Worm (Caenorhabditis elegans): Measurements from ENCODE around the gene C55C3.8.

ce11 chrIV:5658225-5658624 is 32.6 kb upstream of the C55C3.8 start:
- TF ChIP-seq flt-1 (GFP tag; IDR thresholded peaks at IDR 0.05) (no peak), med-1 (GFP tag; optimal IDR thresholded peaks at IDR 0.05; ENCODE audit: insufficient read depth) (no peak), ref-1 (GFP tag; conservative IDR thresholded peaks at IDR 0.05) (no peak), ztf-23 (GFP tag; IDR thresholded peaks at IDR 0.05) (no peak), cog-1 (tag; optimal IDR thresholded peaks at IDR 0.05) (no peak), klf-2 (GFP tag; conservative IDR thresholded peaks at IDR 0.05) (no peak), ztf-29 (GFP tag; IDR thresholded peaks at IDR 0.05) (no peak), T22C8.4 (GFP tag; IDR thresholded peaks at IDR 0.05) (no peak), tab-1 (GFP tag; IDR thresholded peaks at IDR 0.05) (no peak)
